Worm (Caenorhabditis elegans) whole organism, L2 larva: ENCODE data around the gene T06C12.14.

Experiments
- R02D3.7 ChIP-seq: fragments of 150-350 bp; optimal IDR thresholded peaks from 2 replicates; lab custom pipeline; 2014; ENCODE audit warnings: missing biosample characterization, missing genetic modification characterization
- aly-2 ChIP-seq: fragments of 150-350 bp; optimal IDR thresholded peaks from 2 replicates; lab custom pipeline; 2014; ENCODE audit warnings: missing biosample characterization, missing genetic modification characterization
- nhr-237 ChIP-seq: fragments of 150-350 bp; optimal IDR thresholded peaks from 2 replicates; lab custom pipeline; 2014; ENCODE audit warnings: missing biosample characterization, missing genetic modification characterization
- nhr-25 ChIP-seq: fragments of 150-350 bp; sonication (generic microtip); optimal IDR thresholded peaks from 3 replicates; lab custom pipeline; 2014; ENCODE audit warnings: missing biosample characterization, missing genetic modification characterization
- ztf-11 ChIP-seq: sonication (generic microtip); optimal IDR thresholded peaks from 2 replicates; lab custom pipeline; 2017; ENCODE audit warnings: missing biosample characterization, missing genetic modification characterization

DNA sequence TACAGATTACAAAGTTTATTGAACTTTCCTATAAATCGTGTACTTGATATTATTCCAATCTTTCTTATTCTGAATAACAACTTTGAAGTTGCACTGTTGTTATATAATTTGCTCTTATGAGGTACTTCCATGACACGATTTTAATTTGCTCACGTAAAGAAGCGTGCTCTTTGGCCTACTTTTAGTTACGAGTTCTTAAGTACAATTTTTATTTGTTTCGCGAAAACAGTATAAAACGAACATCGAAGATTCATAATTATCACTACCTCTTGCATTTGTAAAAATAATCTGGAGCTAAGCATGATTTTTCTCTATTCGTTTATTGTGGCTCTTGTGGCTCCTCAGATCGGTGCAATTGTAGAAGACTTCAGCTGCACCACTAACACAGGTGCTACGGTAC, 13.9 kb downstream of the T06C12.14 start, which contains the start of gene F35E8.7:
- TF ChIP-seq R02D3.7 (tag; lab: Kevin White, UChicago) = no peak
- TF ChIP-seq nhr-237 (tag; lab: Kevin White, UChicago) = no peak
- TF ChIP-seq ztf-11 = no peak
- no peak for TF ChIP-seq aly-2 (tag; lab: Kevin White, UChicago)
- no peak for TF ChIP-seq nhr-25 (tag; lab: Kevin White, UChicago)
